Worm (Caenorhabditis elegans): Measurements from ENCODE around the gene lmbr-1.

- TF ChIP-seq lin-11 (tag; optimal IDR thresholded peaks at IDR 0.05) = no peak
- no peak for TF ChIP-seq hlh-8 (tag; optimal IDR thresholded peaks at IDR 0.05)
- TF ChIP-seq ceh-14 (tag; optimal IDR thresholded peaks at IDR 0.05) = no peak
- TF ChIP-seq ama-1 (optimal IDR thresholded peaks at IDR 0.05) = no peak
- TF ChIP-seq ceh-18 (tag; optimal IDR thresholded peaks at IDR 0.05) = no peak
- no peak for TF ChIP-seq unc-42 (tag; optimal IDR thresholded peaks at IDR 0.05)
- no peak for TF ChIP-seq ref-2 (tag; optimal IDR thresholded peaks at IDR 0.05)
- no peak for TF ChIP-seq nhr-11 (tag; optimal IDR thresholded peaks at IDR 0.05)
- no peak for TF ChIP-seq fkh-10 (GFP tag; optimal IDR thresholded peaks at IDR 0.05)
- TF ChIP-seq npax-4 (tag; optimal IDR thresholded peaks at IDR 0.05) = no peak
- no peak for TF ChIP-seq ceh-45 (GFP tag; IDR thresholded peaks at IDR 0.05)
- no peak for TF ChIP-seq F13H6.1 (tag; optimal IDR thresholded peaks at IDR 0.05)
- no peak for TF ChIP-seq nhr-232 (tag; optimal IDR thresholded peaks at IDR 0.05)
- TF ChIP-seq pqm-1 (tag; optimal IDR thresholded peaks at IDR 0.05) = no peak
Measured at ce11 chrIII:8409166-8409565, 37.1 kb downstream of the lmbr-1 start, which contains the start of gene ZK353.9.
